Fruit fly (Drosophila melanogaster): ENCODE measurements around the gene Csl4.

Gene Csl4

DNA sequence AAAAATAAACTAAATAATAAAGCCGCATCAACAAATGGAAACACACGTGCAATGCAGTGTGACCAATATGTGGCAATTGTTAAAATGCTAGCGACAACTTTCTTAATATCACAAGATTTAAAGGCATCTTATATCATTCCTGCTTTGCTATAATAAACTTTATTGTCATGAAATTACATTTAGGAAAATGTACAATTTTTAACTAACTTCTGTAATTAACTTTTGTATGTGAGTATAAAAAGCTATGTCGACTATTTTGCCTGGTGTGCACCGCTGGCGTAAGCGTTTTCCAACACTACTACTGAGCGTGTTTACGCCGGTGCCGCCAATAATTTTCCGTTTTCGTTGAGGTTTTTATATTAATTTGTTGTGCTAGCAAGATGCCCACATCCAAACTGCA is at the start of gene Csl4, which contains the start of gene Nup160:
Csl4 (minus strand) TSS at position 69 of the 400 bp plus-strand sequence.
Nup160 (plus strand) TSS at position 279 of the 400 bp plus-strand sequence.
- no peak for TF ChIP-seq CTCF (optimal IDR thresholded peaks at IDR 0.05)
- no peak for TF ChIP-seq CG8478 (optimal IDR thresholded peaks at IDR 0.05)

DNA sequence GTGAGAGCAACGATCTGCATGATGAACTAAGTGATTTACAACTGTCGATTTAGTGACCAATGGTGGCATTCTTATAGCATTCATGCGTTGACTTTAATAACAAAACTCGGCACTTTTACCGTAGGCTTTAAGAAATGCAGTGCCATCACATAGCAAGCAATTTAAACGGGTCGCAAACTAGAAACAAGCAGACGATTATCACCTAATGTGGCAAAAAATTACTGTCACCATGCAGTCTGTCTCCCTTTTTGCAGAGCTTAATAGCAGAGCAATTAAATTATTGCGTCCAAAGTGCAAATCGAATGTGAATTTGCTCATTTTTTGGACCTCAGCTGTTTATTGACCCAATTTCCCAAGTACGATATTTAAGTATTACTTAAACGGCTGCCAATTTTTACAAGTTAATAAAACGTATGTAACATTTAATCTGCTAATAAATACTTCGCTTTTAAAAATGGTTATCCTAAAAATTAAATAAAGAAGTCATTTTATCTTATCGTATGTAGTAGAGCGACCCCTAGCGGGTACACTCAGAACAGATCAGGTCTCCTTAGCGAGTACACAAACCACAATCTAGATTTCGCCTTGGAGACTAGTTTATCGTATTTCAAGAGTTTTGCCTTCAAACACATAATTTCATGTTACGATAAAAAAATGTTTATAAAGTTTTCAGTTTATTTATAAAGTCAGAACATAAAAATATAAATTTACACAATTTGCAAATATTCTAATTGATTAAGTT is 48.4 kb upstream of the Csl4 start, which contains the start of gene Vm32E:
Vm32E (minus strand) TSS at position 51 of the 742 bp plus-strand sequence.
- TF ChIP-seq CTCF (optimal IDR thresholded peaks at IDR 0.05) (peak; percentile 79 to 92), CG8478 (optimal IDR thresholded peaks at IDR 0.05) (no peak)

DNA sequence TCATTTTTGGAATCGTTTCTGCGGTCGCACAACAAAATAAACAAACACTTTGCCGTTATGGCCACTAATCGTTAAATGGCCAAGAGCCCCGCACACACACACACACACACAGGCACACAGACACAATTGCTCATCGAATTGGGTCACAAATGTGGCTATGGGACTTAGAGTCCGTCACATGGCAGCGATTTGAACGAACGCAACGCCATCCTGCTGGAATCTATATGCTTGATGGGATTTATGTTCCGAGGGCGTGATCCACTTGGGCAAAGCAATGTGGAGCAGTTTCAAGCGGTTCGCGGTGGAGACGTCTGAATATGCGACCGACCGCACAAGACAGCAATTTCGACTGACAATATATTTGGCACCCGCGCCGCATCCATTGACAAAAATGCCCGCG is 47.2 kb upstream of the Csl4 start:
- TF ChIP-seq CTCF (optimal IDR thresholded peaks at IDR 0.05): no peak

DNA sequence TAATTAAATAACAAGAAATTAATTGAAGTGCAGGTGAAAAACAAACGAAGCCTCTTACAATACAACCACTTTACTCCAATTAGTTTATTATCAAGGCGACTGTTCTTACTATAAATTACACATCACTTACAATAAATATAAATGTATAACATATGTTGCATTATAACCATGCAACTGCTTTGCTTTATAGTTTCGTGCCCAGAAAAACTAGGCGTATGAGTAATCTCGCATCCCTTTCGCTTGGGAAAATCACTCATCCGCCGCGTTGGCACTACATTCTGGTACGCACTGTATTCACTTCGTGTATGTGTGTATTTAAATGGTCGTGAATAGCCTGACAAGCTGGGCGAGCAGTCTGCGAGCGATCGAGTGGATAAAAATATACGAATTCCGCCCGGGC is 46.5 kb upstream of the Csl4 start:
- TF ChIP-seq CTCF (optimal IDR thresholded peaks at IDR 0.05) (no peak), CG8478 (optimal IDR thresholded peaks at IDR 0.05) (no peak)

DNA sequence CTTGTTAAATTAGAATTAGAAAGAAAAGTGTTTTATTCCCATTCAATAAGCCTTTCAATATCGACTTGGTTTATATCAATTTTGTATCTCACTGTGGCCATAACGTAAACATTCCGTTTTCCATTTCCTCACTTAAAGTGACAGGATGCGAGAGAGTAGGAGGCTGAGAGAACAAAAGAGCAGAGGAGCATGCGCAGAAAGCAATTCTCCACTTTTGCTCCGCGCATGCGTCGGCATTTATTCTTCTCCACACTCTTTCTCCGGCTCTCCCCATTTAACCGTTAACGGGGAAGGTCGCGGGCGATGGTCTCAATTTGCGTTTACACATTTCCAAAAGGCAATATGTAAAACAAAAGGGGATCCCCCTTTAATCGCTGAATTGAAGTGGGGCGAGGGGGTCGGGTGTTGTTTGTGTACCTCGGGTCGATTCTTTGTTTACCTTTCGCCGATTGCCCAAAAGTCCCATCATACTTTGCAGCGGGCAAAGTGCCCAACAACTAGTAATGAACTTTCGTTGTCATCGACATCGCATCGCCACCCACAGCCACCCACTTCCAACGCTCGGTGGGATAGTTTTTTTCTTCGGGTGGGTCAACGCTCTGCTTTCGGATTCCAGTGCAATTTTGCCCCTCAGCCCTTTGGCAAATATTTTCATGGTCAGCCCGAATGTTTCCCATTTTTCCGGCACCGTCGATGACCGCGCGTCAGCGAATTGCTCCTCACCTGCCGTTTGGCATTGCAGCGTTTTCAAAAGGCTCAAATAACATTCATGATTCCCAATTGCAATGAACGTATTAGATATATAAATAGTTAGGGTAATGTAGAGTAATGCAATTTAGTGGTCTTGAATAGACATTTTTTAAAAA is 45.5 kb upstream of the Csl4 start:
- TF ChIP-seq CG8478 (optimal IDR thresholded peaks at IDR 0.05): no peak

DNA sequence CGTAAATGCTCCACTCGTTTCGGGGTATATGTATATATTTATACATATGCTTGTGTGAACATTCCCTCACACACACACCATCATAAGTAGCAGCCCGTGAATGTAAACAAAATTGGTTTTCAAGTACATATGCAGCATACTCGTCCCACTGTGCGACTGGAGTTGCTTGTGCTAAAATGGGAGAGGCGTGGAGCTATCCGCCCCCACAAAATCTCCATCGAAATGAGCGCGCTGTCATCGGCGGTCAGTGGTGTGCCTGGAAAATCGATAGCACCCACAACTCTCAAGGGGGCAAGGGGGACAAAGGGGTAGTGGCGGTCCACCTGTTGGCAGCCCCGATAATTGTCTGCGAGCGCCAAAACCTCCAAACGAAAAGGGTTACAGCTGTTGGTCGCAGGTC is 44.6 kb upstream of the Csl4 start:
- TF ChIP-seq CG8478 (optimal IDR thresholded peaks at IDR 0.05) (no peak), CTCF (optimal IDR thresholded peaks at IDR 0.05) (no peak)

DNA sequence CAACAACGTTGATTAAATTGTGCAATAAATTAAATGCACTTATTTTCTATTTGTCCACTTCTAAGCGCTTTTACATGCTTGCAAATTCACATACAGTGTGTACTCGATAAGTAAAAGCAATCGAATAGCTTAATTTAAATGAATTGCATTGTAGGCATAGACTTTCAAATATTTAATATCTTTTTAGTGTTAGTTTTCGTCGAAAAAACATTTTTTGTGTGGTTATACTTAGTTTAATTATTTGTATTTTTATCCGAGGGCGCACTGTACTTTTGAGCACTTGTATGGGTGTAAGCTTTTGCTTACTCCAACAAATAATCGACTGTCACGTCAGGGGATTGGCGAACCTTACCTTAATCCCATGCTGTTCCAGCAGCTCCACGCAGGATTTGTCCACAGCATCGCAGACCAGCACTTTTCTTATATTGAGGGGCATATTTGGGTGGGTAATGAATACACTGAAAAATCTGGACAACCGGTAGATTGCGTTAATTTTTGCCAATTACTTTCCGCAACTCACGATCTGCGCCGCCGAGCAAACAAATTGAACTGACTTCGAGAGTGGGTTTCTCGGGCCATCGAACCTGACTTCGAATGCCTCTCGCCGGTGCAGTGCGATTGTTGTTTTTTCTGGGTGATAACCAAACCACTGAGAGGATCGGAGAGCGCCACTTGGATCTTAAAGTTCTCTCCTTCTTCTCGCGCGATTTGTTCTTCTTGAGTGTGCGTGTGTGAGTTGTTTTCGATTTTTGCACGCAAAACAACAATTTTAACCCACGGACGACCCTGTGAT is 32.0 kb upstream of the Csl4 start, which contains the start of gene CG6287:
CG6287 (minus strand) TSS at position 556 of the 793 bp plus-strand sequence.
- TF ChIP-seq CG8478 (optimal IDR thresholded peaks at IDR 0.05) (no peak), CTCF (optimal IDR thresholded peaks at IDR 0.05) (peak in 1 of 2 experiments; percentile 17)

DNA sequence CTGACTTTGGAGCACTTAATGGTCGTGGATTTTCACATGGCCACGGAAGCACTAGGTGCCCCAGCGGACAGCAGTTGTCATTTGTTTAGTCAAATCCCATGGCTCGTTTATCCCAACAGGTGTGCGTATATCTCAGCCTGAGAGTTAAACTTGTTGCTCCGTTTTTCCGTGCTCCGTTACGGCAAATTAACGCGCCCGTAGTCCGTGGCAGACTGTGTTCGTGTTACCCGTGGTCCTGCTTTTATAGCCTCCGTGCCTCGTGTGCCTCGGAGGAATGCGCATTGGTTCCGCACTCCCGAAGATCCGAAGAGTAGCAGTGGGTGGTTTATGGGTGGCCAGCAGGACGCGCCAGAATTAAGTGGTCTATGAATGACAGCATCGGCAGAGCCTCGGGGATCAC is 25.6 kb upstream of the Csl4 start, which contains the start of gene Gyc32E:
Gyc32E (minus strand) TSS at position 133 of the 400 bp plus-strand sequence.
- TF ChIP-seq CTCF (optimal IDR thresholded peaks at IDR 0.05) (no peak), CG8478 (optimal IDR thresholded peaks at IDR 0.05) (no peak)

DNA sequence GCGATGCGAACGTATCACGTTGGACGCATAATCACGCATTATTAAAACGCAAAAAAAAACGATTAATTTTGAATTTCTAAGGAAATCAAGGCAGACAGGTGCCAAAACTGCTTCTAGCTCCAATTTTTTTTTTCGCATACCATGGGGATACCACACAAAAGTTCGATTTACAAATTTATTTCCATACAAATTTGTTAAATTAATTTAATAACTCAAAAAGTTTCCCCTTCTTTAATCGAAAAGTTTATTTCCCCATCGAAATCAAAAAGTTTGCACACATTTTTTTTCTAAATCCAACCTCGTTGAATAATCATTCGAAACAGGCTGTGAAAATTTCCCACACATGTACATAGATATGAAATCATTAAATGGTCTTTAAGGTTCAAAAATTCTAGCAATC is 21.9 kb upstream of the Csl4 start, which contains the start of gene CG31867:
CG31867 (minus strand) TSS at position 101 of the 400 bp plus-strand sequence.
- TF ChIP-seq CG8478 (optimal IDR thresholded peaks at IDR 0.05) (no peak), CTCF (optimal IDR thresholded peaks at IDR 0.05) (no peak)

DNA sequence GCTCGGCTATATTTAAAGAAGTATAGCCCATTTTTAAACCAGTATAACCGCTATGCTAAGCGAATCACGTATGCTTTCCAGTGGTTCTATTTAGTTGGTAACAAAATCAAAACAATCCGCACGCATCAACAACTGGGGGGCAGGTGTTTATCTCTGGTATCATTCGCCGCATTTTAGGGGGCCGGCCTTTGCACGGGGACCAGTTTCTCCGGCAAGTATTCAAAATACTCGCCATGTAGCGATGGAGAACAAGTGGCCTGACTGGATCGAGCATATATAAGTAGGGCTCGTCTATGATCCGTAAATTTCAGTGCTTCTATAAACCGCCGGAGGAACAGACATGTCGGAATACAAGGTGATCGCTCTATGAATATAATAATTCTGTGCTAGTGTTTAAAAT is 12.7 kb upstream of the Csl4 start, which contains the start of gene hgo:
hgo (plus strand) TSS at position 301 of the 400 bp plus-strand sequence.
- no peak for TF ChIP-seq CTCF (optimal IDR thresholded peaks at IDR 0.05)
- no peak for TF ChIP-seq CG8478 (optimal IDR thresholded peaks at IDR 0.05)

DNA sequence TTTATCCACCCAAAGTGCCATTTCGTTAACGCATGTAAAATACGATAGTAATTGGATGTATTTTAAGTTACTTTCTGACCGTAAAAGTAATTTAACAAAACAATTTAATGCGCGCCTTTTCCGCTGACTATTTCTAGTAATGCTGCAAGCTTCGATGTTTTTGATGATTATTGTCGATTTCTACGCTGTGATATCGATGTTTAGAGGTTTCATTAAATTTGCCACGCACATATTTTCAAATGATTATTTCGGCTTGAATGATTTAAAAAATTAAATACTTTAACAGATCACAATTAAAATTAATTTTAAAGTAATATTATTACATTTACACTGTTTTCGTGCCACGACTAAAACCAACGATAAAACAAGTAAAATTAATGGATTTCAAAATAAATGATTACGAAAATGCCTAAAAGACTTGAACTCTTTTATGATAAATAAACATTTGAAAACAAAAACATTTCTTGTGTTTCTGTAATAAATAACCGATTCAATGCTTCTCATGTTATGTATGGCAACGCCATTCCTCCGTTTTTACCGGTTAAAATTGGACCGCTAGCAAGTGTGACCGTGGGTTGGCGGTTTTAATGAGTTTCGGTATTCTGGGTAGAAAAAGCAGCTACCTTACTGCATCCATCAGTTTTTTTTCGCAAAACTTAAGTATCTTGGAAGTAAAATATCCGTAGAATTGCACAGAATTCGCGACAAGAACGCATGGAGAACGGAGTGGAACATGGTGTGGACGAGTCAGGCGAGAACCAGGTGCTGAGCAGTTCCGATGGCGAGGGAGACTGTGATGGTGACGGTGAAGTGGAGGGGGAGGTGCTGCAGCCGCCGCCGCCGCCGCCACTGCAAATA is 7.0 kb upstream of the Csl4 start, which contains the start of the genes RfC38 and CG4751:
RfC38 (minus strand) TSS at position 495 of the 858 bp plus-strand sequence.
CG4751 (plus strand) TSS at position 587 of the 858 bp plus-strand sequence.
- no peak for TF ChIP-seq CG8478 (optimal IDR thresholded peaks at IDR 0.05)
- TF ChIP-seq CTCF (optimal IDR thresholded peaks at IDR 0.05): no peak

DNA sequence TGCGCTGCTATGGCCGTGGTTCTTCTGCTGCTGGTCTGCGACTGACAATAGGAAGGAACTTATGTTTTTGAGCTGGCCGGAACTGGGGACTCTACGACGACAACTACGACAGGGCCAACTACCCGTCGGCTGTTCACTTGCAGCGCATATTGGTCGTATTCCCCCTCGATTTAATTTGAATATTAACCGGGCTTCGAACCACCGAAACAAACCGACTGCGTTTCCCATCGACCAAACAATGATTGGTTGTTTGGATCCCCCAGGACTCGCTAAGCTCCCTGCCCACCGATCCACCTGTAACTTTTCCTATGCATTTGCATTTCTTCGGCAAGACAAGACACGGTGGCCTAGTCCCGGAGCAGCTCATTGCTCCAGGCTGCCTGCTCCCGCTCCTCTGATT is 1.8 kb downstream of the Csl4 start, which contains the start of gene Dnaaf4:
Dnaaf4 (minus strand) TSS at position 101 of the 400 bp plus-strand sequence.
- TF ChIP-seq CTCF (optimal IDR thresholded peaks at IDR 0.05) (no peak), CG8478 (optimal IDR thresholded peaks at IDR 0.05) (no peak)

DNA sequence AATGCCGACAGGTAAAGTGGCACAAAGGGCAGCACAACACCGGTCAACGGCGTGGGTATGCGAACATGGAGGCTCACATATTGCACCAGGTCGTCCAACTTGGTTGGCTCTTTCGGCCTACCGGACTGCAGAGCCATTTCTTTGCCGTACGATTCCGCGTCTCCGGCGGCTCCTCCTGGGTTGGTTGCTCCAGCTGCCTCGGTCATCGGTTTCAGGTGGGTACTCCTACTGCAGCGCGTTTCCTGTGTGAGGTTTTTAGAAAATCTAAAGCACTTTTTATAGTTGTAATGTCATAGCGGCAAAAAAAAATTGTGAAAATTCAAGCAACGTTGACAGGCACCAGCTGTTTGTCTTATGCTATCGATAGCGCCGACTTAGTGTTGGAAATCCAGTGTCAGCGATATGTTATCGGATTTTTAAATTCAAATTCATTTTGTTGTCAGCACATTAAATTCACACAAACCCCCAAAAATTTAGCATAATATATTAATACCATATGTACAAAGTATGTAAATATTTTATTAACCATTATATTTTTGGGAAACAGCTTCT is 3.3 kb downstream of the Csl4 start, which contains the start of gene CG6230:
CG6230 (minus strand) TSS at position 354 of the 552 bp plus-strand sequence.
- TF ChIP-seq CTCF (optimal IDR thresholded peaks at IDR 0.05) (no peak), CG8478 (optimal IDR thresholded peaks at IDR 0.05) (no peak)

All from S2 (cell line).